Fruit fly (Drosophila melanogaster): ENCODE measurements around the gene CG7215.

DNA sequence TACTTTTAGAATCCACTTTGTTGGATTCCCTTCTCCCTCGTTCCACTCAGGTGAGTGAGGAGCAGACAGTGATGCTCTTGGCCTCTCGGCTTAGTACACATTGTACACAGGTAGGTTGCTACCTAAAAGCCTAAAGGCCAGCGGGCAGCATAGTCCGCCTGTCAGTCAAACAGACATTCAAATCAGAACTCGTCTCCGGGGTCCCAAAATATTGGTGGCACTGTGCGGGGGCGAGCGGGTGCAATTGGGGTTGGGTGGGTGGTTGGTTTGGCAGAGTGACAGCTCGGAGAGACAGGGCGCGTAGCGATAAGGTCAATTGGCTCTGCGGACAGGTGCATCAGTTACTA, 30.7 kb upstream of the CG7215 start:
- TF ChIP-seq CG8478 (optimal IDR thresholded peaks at IDR 0.05): no peak
- TF ChIP-seq CTCF (optimal IDR thresholded peaks at IDR 0.05): no peak
